Fruit fly (Drosophila melanogaster) whole organism, embryonic: ENCODE measurements around the gene CG8312.

Experiments used
- Atf-2 ChIP-seq: fragments of 200-800 bp; sonication (Bioruptor generic); optimal IDR thresholded peaks from 2 replicates; lab custom pipeline; 2016; ENCODE audit warnings: missing biosample characterization, missing genetic modification characterization
- Bdp1 ChIP-seq: fragments of 200-800 bp; sonication (Bioruptor generic); optimal IDR thresholded peaks from 3 replicates; lab custom pipeline; 2016; ENCODE audit warnings: missing biosample characterization, missing genetic modification characterization
- CG18262 ChIP-seq: fragments of 200-800 bp; optimal IDR thresholded peaks from 3 replicates; lab custom pipeline; 2019; ENCODE audit warnings: missing biosample characterization, mild to moderate bottlenecking, missing genetic modification characterization, moderate library complexity
- CG8478 ChIP-seq: fragments of >200 bp; optimal IDR thresholded peaks from 2 replicates; lab custom pipeline; 2018
- HLH54F ChIP-seq: fragments of 200-800 bp; sonication (Bioruptor generic); optimal IDR thresholded peaks from 3 replicates; lab custom pipeline; 2016; ENCODE audit warnings: missing biosample characterization, missing genetic modification characterization
- NFAT ChIP-seq: fragments of 200-800 bp; sonication (Bioruptor generic); IDR thresholded peaks from 2 replicates; pipeline ENCODE4 v1.3.6; 2022; ENCODE audit warnings: missing biosample characterization, missing genetic modification characterization
- grn ChIP-seq: fragments of 200-800 bp; sonication (Bioruptor generic); optimal IDR thresholded peaks from 3 replicates; lab custom pipeline; 2017; ENCODE audit warnings: missing biosample characterization, missing genetic modification characterization
- hbn ChIP-seq: fragments of 200-800 bp; sonication (Bioruptor generic); IDR thresholded peaks from 2 replicates; pipeline ENCODE4 v1.3.6; 2022; ENCODE audit warnings: missing biosample characterization, missing genetic modification characterization; ENCODE audit not compliant: partially characterized antibody
- ken ChIP-seq: fragments of 200-800 bp; sonication (Bioruptor generic); IDR thresholded peaks from 3 replicates; pipeline ENCODE4 v1.3.6; 2022; ENCODE audit warnings: missing biosample characterization, missing genetic modification characterization
- nerfin-1 ChIP-seq: fragments of 200-800 bp; sonication (Bioruptor generic); optimal IDR thresholded peaks from 3 replicates; lab custom pipeline; 2019; ENCODE audit warnings: missing biosample characterization, mild to moderate bottlenecking, missing genetic modification characterization, moderate library complexity
- pan ChIP-seq, 4 experiments: fragments of >200 bp in 3 of 4; fragments of 200-800 bp in 1 of 4; sonication (Bioruptor generic) in 1 of 4; optimal IDR thresholded peaks in 3 of 4; IDR thresholded peaks in 1 of 4; 2 replicates each; pipeline versions ENCODE4 v1.3.6 to Lab custom; 2017 to 2022; ENCODE audit warnings: missing biosample characterization in 2 of 4, missing genetic modification characterization in 2 of 4, mixed read lengths in 1 of 4
- tap ChIP-seq: fragments of 200-800 bp; optimal IDR thresholded peaks from 3 replicates; lab custom pipeline; 2019; ENCODE audit warnings: missing biosample characterization, mild to moderate bottlenecking, missing genetic modification characterization, moderate library complexity

DNA sequence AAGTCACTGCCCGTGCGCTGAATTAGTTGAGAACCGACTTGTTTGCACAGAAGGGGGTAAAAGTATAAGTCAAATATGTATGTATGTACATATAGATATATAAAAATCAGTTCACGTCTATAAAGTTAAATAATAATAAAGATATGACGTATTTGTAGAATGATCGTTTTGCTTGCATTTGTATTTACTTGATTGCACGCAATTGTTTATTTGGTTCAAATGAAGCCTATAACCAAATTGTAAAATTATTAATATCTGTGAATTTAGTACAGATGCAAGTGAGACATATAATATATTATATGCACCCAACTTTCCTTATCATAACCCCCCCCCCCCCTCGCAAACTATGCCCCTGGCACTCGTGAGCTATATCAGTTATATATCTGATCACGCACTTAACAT is 9.4 kb downstream of the CG8312 start:
- TF ChIP-seq pan (optimal IDR thresholded peaks at IDR 0.05; lab: Kevin White, UChicago) (no peak), pan (GFP tag; optimal IDR thresholded peaks at IDR 0.05 in 1 of 2, IDR thresholded peaks at IDR 0.05 in 1 of 2) (no peak), NFAT (GFP tag; lab: Robert Waterston, UW) (peak; percentile 40; the same call in 1 of the 2 replicates), nerfin-1 (tag; lab: Kevin White, UChicago) (peak; percentile 43), tap (peak; percentile 30), HLH54F (GFP tag; lab: Kevin White, UChicago) (no peak), Atf-2 (GFP tag; lab: Kevin White, UChicago) (no peak), Bdp1 (no peak), ken (GFP tag; lab: Robert Waterston, UW) (no peak), hbn (GFP tag; lab: Robert Waterston, UW) (no peak), CG8478 (lab: Kevin White, UChicago) (no peak), CG18262 (tag; lab: Kevin White, UChicago) (peak; percentile 56), grn (GFP tag; lab: Kevin White, UChicago) (peak; percentile 85)
